Fruit fly (Drosophila melanogaster) whole organism, embryonic: ENCODE data around the gene eco.

Experiments
- Abd-B ChIP-seq: fragments of 200-800 bp; sonication (Bioruptor generic); optimal IDR thresholded peaks from 2 replicates; lab custom pipeline; 2018; ENCODE audit warnings: missing biosample characterization, mild to moderate bottlenecking, missing genetic modification characterization, moderate library complexity
- Blimp-1 ChIP-seq: fragments of 200-800 bp; sonication (Bioruptor generic); optimal IDR thresholded peaks from 3 replicates; lab custom pipeline; 2018; ENCODE audit warnings: missing biosample characterization, missing genetic modification characterization, mild to moderate bottlenecking, moderate library complexity, missing genetic modification reagents
- CG10979 ChIP-seq: fragments of 200-800 bp; sonication (Bioruptor generic); optimal IDR thresholded peaks from 2 replicates; lab custom pipeline; 2018; ENCODE audit warnings: missing biosample characterization, mild to moderate bottlenecking, missing genetic modification characterization, moderate library complexity
- CG11398 ChIP-seq: fragments of 200-800 bp; sonication (Bioruptor generic); optimal IDR thresholded peaks from 2 replicates; lab custom pipeline; 2016; ENCODE audit warnings: missing biosample characterization, missing genetic modification characterization
- CG11695 ChIP-seq: fragments of 200-800 bp; sonication (Bioruptor generic); IDR thresholded peaks from 3 replicates; pipeline ENCODE4 v1.3.6; 2022; ENCODE audit warnings: missing biosample characterization, missing genetic modification characterization
- CG1602 ChIP-seq: fragments of 200-800 bp; sonication (Bioruptor generic); optimal IDR thresholded peaks from 3 replicates; lab custom pipeline; 2016; ENCODE audit warnings: missing biosample characterization, missing genetic modification characterization
- CG16813 ChIP-seq: fragments of 200-800 bp; sonication (Bioruptor generic); IDR thresholded peaks from 3 replicates; pipeline ENCODE4 v1.3.6; 2022; ENCODE audit warnings: missing biosample characterization, missing genetic modification characterization; ENCODE audit not compliant: partially characterized antibody
- CG17385 ChIP-seq: fragments of 200-800 bp; sonication (Bioruptor generic); optimal IDR thresholded peaks from 3 replicates; lab custom pipeline; 2018; ENCODE audit warnings: missing biosample characterization, mild to moderate bottlenecking, missing genetic modification characterization
- CG17568 ChIP-seq: fragments of 200-800 bp; sonication (Bioruptor generic); optimal IDR thresholded peaks from 2 replicates; lab custom pipeline; 2018; ENCODE audit warnings: missing biosample characterization, mild to moderate bottlenecking, missing genetic modification characterization, moderate library complexity
- CG17829 ChIP-seq: fragments of 200-800 bp; optimal IDR thresholded peaks from 2 replicates; lab custom pipeline; 2019; ENCODE audit warnings: missing biosample characterization, mild to moderate bottlenecking, missing genetic modification characterization, moderate library complexity
- CG18476 ChIP-seq: fragments of 200-800 bp; sonication (Bioruptor generic); optimal IDR thresholded peaks from 2 replicates; lab custom pipeline; 2016; ENCODE audit warnings: missing biosample characterization, mild to moderate bottlenecking, missing genetic modification characterization
- CG2199 ChIP-seq: fragments of 200-800 bp; sonication (Bioruptor generic); IDR thresholded peaks from 3 replicates; pipeline ENCODE4 v1.3.6; 2022; ENCODE audit warnings: missing biosample characterization, missing genetic modification characterization
- CG2678 ChIP-seq: fragments of 200-800 bp; sonication (Bioruptor generic); optimal IDR thresholded peaks from 3 replicates; lab custom pipeline; 2019; ENCODE audit warnings: missing biosample characterization, mild to moderate bottlenecking, missing genetic modification characterization, moderate library complexity
- CG34224 ChIP-seq: fragments of 200-800 bp; sonication (Bioruptor generic); IDR thresholded peaks from 3 replicates; pipeline ENCODE4 v1.3.6; 2022; ENCODE audit warnings: missing biosample characterization, missing genetic modification characterization; ENCODE audit not compliant: partially characterized antibody
- CG3847 ChIP-seq: fragments of 200-800 bp; sonication (Bioruptor generic); IDR thresholded peaks from 2 replicates; pipeline ENCODE4 v1.3.6; 2022; ENCODE audit warnings: missing biosample characterization, missing genetic modification characterization
- CG5180 ChIP-seq: fragments of 200-800 bp; sonication (Bioruptor generic); optimal IDR thresholded peaks from 3 replicates; lab custom pipeline; 2017; ENCODE audit warnings: missing biosample characterization, missing genetic modification characterization, mild to moderate bottlenecking, moderate library complexity, missing genetic modification reagents
- CG6683 ChIP-seq: fragments of 200-800 bp; sonication (Bioruptor generic); optimal IDR thresholded peaks from 2 replicates; lab custom pipeline; 2017; ENCODE audit warnings: missing biosample characterization, mild to moderate bottlenecking, missing genetic modification characterization, missing genetic modification reagents
- CG8290 ChIP-seq, 3 experiments: fragments of 200-800 bp; sonication (Bioruptor generic); optimal IDR thresholded peaks; 2 replicates each; lab custom pipeline; 2016 to 2019; ENCODE audit warnings: missing biosample characterization in 3 of 3, missing genetic modification characterization in 3 of 3, mild to moderate bottlenecking in 2 of 3, moderate library complexity in 1 of 3
- CG8359 ChIP-seq: fragments of 200-800 bp; sonication (Bioruptor generic); optimal IDR thresholded peaks from 2 replicates; lab custom pipeline; 2017; ENCODE audit warnings: missing biosample characterization, mild to moderate bottlenecking, missing genetic modification characterization, borderline replicate concordance
- E2f1 ChIP-seq: fragments of 200-800 bp; sonication (Bioruptor generic); IDR thresholded peaks from 2 replicates; pipeline ENCODE4 v1.3.6; 2022; ENCODE audit warnings: missing biosample characterization, missing genetic modification characterization
- Hr3 ChIP-seq: fragments of 200-800 bp; sonication (Bioruptor generic); optimal IDR thresholded peaks from 3 replicates; lab custom pipeline; 2016; ENCODE audit warnings: missing biosample characterization, missing genetic modification characterization
- Jarid2 ChIP-seq: fragments of 200-800 bp; sonication (Bioruptor generic); optimal IDR thresholded peaks from 3 replicates; lab custom pipeline; 2017; ENCODE audit warnings: mild to moderate bottlenecking, missing biosample characterization, missing genetic modification reagents, missing genetic modification characterization
- Myb ChIP-seq: fragments of 200-800 bp; sonication (Bioruptor generic); optimal IDR thresholded peaks from 2 replicates; lab custom pipeline; 2016; ENCODE audit warnings: missing biosample characterization, missing genetic modification characterization
- NK7.1 ChIP-seq: fragments of 200-800 bp; sonication (Bioruptor generic); optimal IDR thresholded peaks from 3 replicates; lab custom pipeline; 2016; ENCODE audit warnings: missing biosample characterization, missing genetic modification characterization
- PHDP ChIP-seq: fragments of 200-800 bp; sonication (Bioruptor generic); optimal IDR thresholded peaks from 3 replicates; lab custom pipeline; 2018; ENCODE audit warnings: missing biosample characterization, mild to moderate bottlenecking, missing genetic modification characterization, moderate library complexity
- Tbp ChIP-seq: fragments of >200 bp; optimal IDR thresholded peaks from 2 replicates; lab custom pipeline; 2018; ENCODE audit warnings: missing biosample characterization, missing genetic modification characterization
- ab ChIP-seq: fragments of 200-800 bp; sonication (Bioruptor generic); optimal IDR thresholded peaks from 2 replicates; lab custom pipeline; 2016; ENCODE audit warnings: missing biosample characterization, missing genetic modification characterization
- az2 ChIP-seq: fragments of 200-800 bp; sonication (Bioruptor generic); optimal IDR thresholded peaks from 3 replicates; lab custom pipeline; 2016; ENCODE audit warnings: missing biosample characterization, missing genetic modification characterization
- cato ChIP-seq: fragments of 200-800 bp; sonication (Bioruptor generic); optimal IDR thresholded peaks from 2 replicates; lab custom pipeline; 2016; ENCODE audit warnings: missing biosample characterization, missing genetic modification characterization, borderline replicate concordance
- crol ChIP-seq: fragments of 200-800 bp; sonication (Bioruptor generic); IDR thresholded peaks from 2 replicates; pipeline ENCODE4 v1.3.6; 2022; ENCODE audit warnings: missing biosample characterization, missing genetic modification characterization
- danr ChIP-seq: fragments of 200-800 bp; sonication (Bioruptor generic); IDR thresholded peaks from 2 replicates; pipeline ENCODE4 v1.3.6; 2022; ENCODE audit warnings: missing biosample characterization, missing genetic modification characterization
- gem ChIP-seq: fragments of 200-800 bp; sonication (Bioruptor generic); optimal IDR thresholded peaks from 2 replicates; lab custom pipeline; 2019; ENCODE audit warnings: missing biosample characterization, mild to moderate bottlenecking, missing genetic modification characterization, moderate library complexity
- grn ChIP-seq: fragments of 200-800 bp; sonication (Bioruptor generic); optimal IDR thresholded peaks from 3 replicates; lab custom pipeline; 2017; ENCODE audit warnings: missing biosample characterization, missing genetic modification characterization
- gsb-n ChIP-seq: fragments of 200-800 bp; sonication (Bioruptor generic); optimal IDR thresholded peaks from 3 replicates; lab custom pipeline; 2018; ENCODE audit warnings: missing biosample characterization, mild to moderate bottlenecking, missing genetic modification characterization
- gt ChIP-seq: fragments of 200-800 bp; sonication (Bioruptor generic); IDR thresholded peaks from 2 replicates; pipeline ENCODE4 v1.3.6; 2022; ENCODE audit warnings: missing biosample characterization, missing genetic modification characterization
- jing ChIP-seq: fragments of 200-800 bp; sonication (Bioruptor generic); optimal IDR thresholded peaks from 2 replicates; lab custom pipeline; 2018; ENCODE audit warnings: missing biosample characterization, mild to moderate bottlenecking, missing genetic modification characterization
- lov ChIP-seq, 2 experiments: fragments of 200-800 bp in 1 of 2; fragments of >200 bp in 1 of 2; sonication (Bioruptor generic) in 1 of 2; IDR thresholded peaks in 1 of 2; optimal IDR thresholded peaks in 1 of 2; 2 replicates in 1 of 2; 3 replicates in 1 of 2; pipeline versions ENCODE4 v1.3.6 to Lab custom; 2017 to 2022; ENCODE audit warnings: missing biosample characterization in 1 of 2, missing genetic modification characterization in 1 of 2
- pan ChIP-seq, 4 experiments: fragments of >200 bp in 3 of 4; fragments of 200-800 bp in 1 of 4; sonication (Bioruptor generic) in 1 of 4; optimal IDR thresholded peaks in 3 of 4; IDR thresholded peaks in 1 of 4; 2 replicates each; pipeline versions ENCODE4 v1.3.6 to Lab custom; 2017 to 2022; ENCODE audit warnings: missing biosample characterization in 2 of 4, missing genetic modification characterization in 2 of 4, mixed read lengths in 1 of 4
- pb ChIP-seq: fragments of 200-800 bp; sonication (Bioruptor generic); optimal IDR thresholded peaks from 3 replicates; lab custom pipeline; 2016; ENCODE audit warnings: missing biosample characterization, missing genetic modification characterization
- pzg ChIP-seq: fragments of 200-800 bp; sonication (Bioruptor generic); optimal IDR thresholded peaks from 3 replicates; lab custom pipeline; 2018; ENCODE audit warnings: missing biosample characterization, mild to moderate bottlenecking, missing genetic modification characterization, moderate library complexity
- sqz ChIP-seq: fragments of 200-800 bp; sonication (Bioruptor generic); optimal IDR thresholded peaks from 3 replicates; lab custom pipeline; 2018; ENCODE audit warnings: missing biosample characterization, mild to moderate bottlenecking, missing genetic modification characterization
- tap ChIP-seq: fragments of 200-800 bp; optimal IDR thresholded peaks from 3 replicates; lab custom pipeline; 2019; ENCODE audit warnings: missing biosample characterization, mild to moderate bottlenecking, missing genetic modification characterization, moderate library complexity
- tll ChIP-seq, 2 experiments: fragments of 200-800 bp in 1 of 2; fragments of >200 bp in 1 of 2; sonication (Bioruptor generic) in 1 of 2; optimal IDR thresholded peaks; 2 replicates each; lab custom pipeline; 2017 to 2019; ENCODE audit warnings: missing biosample characterization in 2 of 2, missing genetic modification characterization in 2 of 2, mild to moderate bottlenecking in 1 of 2, moderate library complexity in 1 of 2
- tup ChIP-seq: fragments of 200-800 bp; sonication (Bioruptor generic); optimal IDR thresholded peaks from 2 replicates; lab custom pipeline; 2016; ENCODE audit warnings: missing biosample characterization, mild to moderate bottlenecking, missing genetic modification characterization, moderate library complexity
- zf30C ChIP-seq: fragments of 200-800 bp; sonication (Bioruptor generic); optimal IDR thresholded peaks from 3 replicates; lab custom pipeline; 2018; ENCODE audit warnings: missing biosample characterization, mild to moderate bottlenecking, missing genetic modification characterization
- zfh2 ChIP-seq: fragments of 200-800 bp; sonication (Bioruptor generic); optimal IDR thresholded peaks from 2 replicates; lab custom pipeline; 2016; ENCODE audit warnings: missing biosample characterization, missing genetic modification characterization

eco gene

dm6 chr3L:7367798-7368678 is 28.9 kb upstream of the eco start (continued):
- TF ChIP-seq Hr3 (GFP tag; lab: Kevin White, UChicago) = no peak
- peak; percentile 24 for TF ChIP-seq CG10979
- TF ChIP-seq tap (tag; lab: Kevin White, UChicago) = peak; percentile 29
- no peak for TF ChIP-seq ab (GFP tag; lab: Kevin White, UChicago)
- peak; percentile 58 for TF ChIP-seq gem
- no peak for TF ChIP-seq cato (GFP tag; lab: Kevin White, UChicago)
- no peak for TF ChIP-seq CG18476 (GFP tag; lab: Kevin White, UChicago)
- peak; percentile 94 for TF ChIP-seq CG17385
- peak; percentile 33 for TF ChIP-seq sqz (GFP tag; lab: Kevin White, UChicago)
- TF ChIP-seq zf30C (GFP tag; lab: Kevin White, UChicago) = peak; percentile 48
- TF ChIP-seq CG6683 = no peak
- peak; percentile 18 for TF ChIP-seq pzg (GFP tag; lab: Kevin White, UChicago)
- no peak for TF ChIP-seq gsb-n (tag; lab: Kevin White, UChicago)
- no peak for TF ChIP-seq CG17568 (GFP tag; lab: Kevin White, UChicago)
- no peak for TF ChIP-seq CG1602 (GFP tag; lab: Kevin White, UChicago)
- no peak for TF ChIP-seq NK7.1 (GFP tag; lab: Kevin White, UChicago)
- TF ChIP-seq gt = no peak
- peak; percentile 16 for TF ChIP-seq Blimp-1 (GFP tag; lab: Kevin White, UChicago)
- TF ChIP-seq PHDP (tag; lab: Kevin White, UChicago) = peak; percentile 38
- no peak for TF ChIP-seq E2f1 (GFP tag; lab: Robert Waterston, UW)
- no peak for TF ChIP-seq Abd-B (GFP tag; lab: Kevin White, UChicago)
- TF ChIP-seq Tbp (GFP tag; lab: Kevin White, UChicago) = no peak
- TF ChIP-seq CG11695 = peak; percentile 62
- TF ChIP-seq lov (optimal IDR thresholded peaks at IDR 0.05; lab: Kevin White, UChicago) = no peak
- 0 out of 3 replicates have a peak, but pooled peaks have one; percentile 29 for TF ChIP-seq lov (GFP tag; IDR thresholded peaks at IDR 0.05; lab: Robert Waterston, UW)
- TF ChIP-seq grn (GFP tag; lab: Kevin White, UChicago) = peak; percentile 50
- TF ChIP-seq CG2199 (GFP tag; lab: Robert Waterston, UW) = 0 out of 3 replicates have a peak, but pooled peaks have one; percentile 67
- no peak for TF ChIP-seq Jarid2
- no peak for TF ChIP-seq tll (GFP tag; optimal IDR thresholded peaks at IDR 0.05; lab: Kevin White, UChicago)
- peak; percentile 86; the same call in 1 of the 2 replicates for TF ChIP-seq crol
- TF ChIP-seq CG34224 (GFP tag; lab: Robert Waterston, UW) = no peak
- no peak for TF ChIP-seq CG3847 (GFP tag; lab: Robert Waterston, UW)
- TF ChIP-seq CG17829 = peak; percentile 20
- TF ChIP-seq CG11398 (GFP tag; lab: Kevin White, UChicago) = no peak
- TF ChIP-seq tup (GFP tag; lab: Kevin White, UChicago) = no peak
- TF ChIP-seq CG2678 = peak; percentile 45
- no peak for TF ChIP-seq pan (optimal IDR thresholded peaks at IDR 0.05; lab: Kevin White, UChicago)
- peak in 1 of 2 experiments; percentile 32 for TF ChIP-seq pan (GFP tag; optimal IDR thresholded peaks at IDR 0.05 in 1 of 2, IDR thresholded peaks at IDR 0.05 in 1 of 2)
- peak; percentile 8; the same call in 1 of the 3 replicates for TF ChIP-seq CG16813
- TF ChIP-seq CG8359 = peak; percentile 12
- no peak for TF ChIP-seq jing (GFP tag; lab: Kevin White, UChicago)
- no peak for TF ChIP-seq pb
- peak; percentile 1 for TF ChIP-seq az2 (GFP tag; lab: Kevin White, UChicago)
- TF ChIP-seq Myb = no peak
- TF ChIP-seq CG8290 (GFP tag; optimal IDR thresholded peaks at IDR 0.05; lab: Kevin White, UChicago) = no peak
- TF ChIP-seq CG8290 (tag; optimal IDR thresholded peaks at IDR 0.05; lab: Kevin White, UChicago) = peak in 1 of 2 experiments; percentile 41
- TF ChIP-seq zfh2 (GFP tag; lab: Kevin White, UChicago) = no peak
- TF ChIP-seq CG5180 (GFP tag; lab: Kevin White, UChicago) = no peak
- TF ChIP-seq danr (GFP tag; lab: Robert Waterston, UW) = no peak
